Worm (Caenorhabditis elegans): ENCODE results near the gene C17F4.8.

C17F4.8 gene

ce11 chrII:3208679-3209078, 25.9 kb downstream of the C17F4.8 start, which contains the start of gene sdz-35:
Gene sdz-35, minus strand, starts transcription at chrII:3208779.
- TF ChIP-seq dve-1 (tag; optimal IDR thresholded peaks at IDR 0.05; ENCODE audit: insufficient read depth) (no peak), egl-43 (GFP tag; IDR thresholded peaks at IDR 0.05) (no peak), egl-27 (tag; optimal IDR thresholded peaks at IDR 0.05) (no peak), ceh-62 (tag; optimal IDR thresholded peaks at IDR 0.05) (no peak), nhr-42 (GFP tag; IDR thresholded peaks at IDR 0.05) (no peak), dmd-6 (GFP tag; IDR thresholded peaks at IDR 0.05) (no peak), ces-1 (GFP tag; optimal IDR thresholded peaks at IDR 0.05) (no peak), zag-1 (tag; optimal IDR thresholded peaks at IDR 0.05) (no peak), lin-39 (tag; optimal IDR thresholded peaks at IDR 0.05) (no peak), ceh-32 (tag; optimal IDR thresholded peaks at IDR 0.05; ENCODE audit: poor library complexity) (no peak), zip-11 (GFP tag; IDR thresholded peaks at IDR 0.05) (no peak), lin-29 (GFP tag; IDR thresholded peaks at IDR 0.05) (no peak), lsy-2 (tag; optimal IDR thresholded peaks at IDR 0.05) (no peak), mep-1 (tag; optimal IDR thresholded peaks at IDR 0.05) (no peak), ceh-20 (GFP tag; IDR thresholded peaks at IDR 0.05) (no peak), daf-8 (GFP tag; IDR thresholded peaks at IDR 0.05) (no peak), F37D6.2 (tag; optimal IDR thresholded peaks at IDR 0.05) (no peak), jun-1 (tag; optimal IDR thresholded peaks at IDR 0.05) (no peak), nhr-237 (tag; optimal IDR thresholded peaks at IDR 0.05) (no peak)

- TF ChIP-seq zip-11 (GFP tag; IDR thresholded peaks at IDR 0.05) (no peak), T26A8.4 (GFP tag; IDR thresholded peaks at IDR 0.05) (no peak), ceh-44 (GFP tag; IDR thresholded peaks at IDR 0.05) (no peak), nhr-237 (tag; optimal IDR thresholded peaks at IDR 0.05) (no peak), F10B5.3 (tag; optimal IDR thresholded peaks at IDR 0.05) (no peak), spr-3 (GFP tag; optimal IDR thresholded peaks at IDR 0.05) (no peak), nhr-10 (tag; optimal IDR thresholded peaks at IDR 0.05) (no peak), nhr-48 (tag; optimal IDR thresholded peaks at IDR 0.05) (no peak), Y105C5A.15 (GFP tag; IDR thresholded peaks at IDR 0.05) (no peak), zip-2 (tag; optimal IDR thresholded peaks at IDR 0.05) (no peak), T20F7.1 (GFP tag; optimal IDR thresholded peaks at IDR 0.05) (no peak)
Observed at ce11 chrII:3206423-3206989, 28.1 kb downstream of the C17F4.8 start, which contains the start of the genes ZC239.20 and ZC239.21. Gene ZC239.20, minus strand, starts transcription at chrII:3206523. Gene ZC239.21, plus strand, starts transcription at chrII:3206939.

ce11 chrII:3203415-3203814, 31.2 kb downstream of the C17F4.8 start, which contains the start of gene sri-50:
Gene sri-50, plus strand, starts transcription at chrII:3203715.
- TF ChIP-seq ZK337.2 (GFP tag; IDR thresholded peaks at IDR 0.05): no peak
- TF ChIP-seq aha-1 (tag): peak; percentile 5

ce11 chrII:3202519-3202918, 32.1 kb downstream of the C17F4.8 start, which contains the start of gene sri-53:
Gene sri-53, minus strand, starts transcription at chrII:3202619.
- TF ChIP-seq ceh-82 (tag; optimal IDR thresholded peaks at IDR 0.05) (no peak), fos-1 (tag; optimal IDR thresholded peaks at IDR 0.05) (no peak), lin-15B (tag; optimal IDR thresholded peaks at IDR 0.05) (no peak), snpc-1.2 (GFP tag; IDR thresholded peaks at IDR 0.05) (no peak), set-16 (GFP tag; IDR thresholded peaks at IDR 0.05) (no peak), nhr-10 (tag; optimal IDR thresholded peaks at IDR 0.05) (no peak), nhr-6 (tag; optimal IDR thresholded peaks at IDR 0.05) (no peak), fkh-10 (GFP tag; optimal IDR thresholded peaks at IDR 0.05) (no peak), Y75B8A.6 (GFP tag; IDR thresholded peaks at IDR 0.05) (no peak), dmd-9 (GFP tag; IDR thresholded peaks at IDR 0.05) (no peak), aly-2 (tag; optimal IDR thresholded peaks at IDR 0.05) (no peak), ZK337.2 (GFP tag; IDR thresholded peaks at IDR 0.05) (no peak), ZK546.5 (tag; optimal IDR thresholded peaks at IDR 0.05) (no peak), egl-43 (GFP tag; IDR thresholded peaks at IDR 0.05) (no peak), nhr-102 (tag; optimal IDR thresholded peaks at IDR 0.05) (no peak), sdz-12 (GFP tag; optimal IDR thresholded peaks at IDR 0.05) (no peak), pha-4 (GFP tag; IDR thresholded peaks at IDR 0.05) (no peak), pha-4 (tag; optimal IDR thresholded peaks at IDR 0.05) (no peak), T20F7.1 (GFP tag; optimal IDR thresholded peaks at IDR 0.05) (no peak), ama-1 (optimal IDR thresholded peaks at IDR 0.05) (no peak), tra-1 (GFP tag; IDR thresholded peaks at IDR 0.05) (no peak)
